Worm (Caenorhabditis elegans): ENCODE results near the gene npp-19.

DNA sequence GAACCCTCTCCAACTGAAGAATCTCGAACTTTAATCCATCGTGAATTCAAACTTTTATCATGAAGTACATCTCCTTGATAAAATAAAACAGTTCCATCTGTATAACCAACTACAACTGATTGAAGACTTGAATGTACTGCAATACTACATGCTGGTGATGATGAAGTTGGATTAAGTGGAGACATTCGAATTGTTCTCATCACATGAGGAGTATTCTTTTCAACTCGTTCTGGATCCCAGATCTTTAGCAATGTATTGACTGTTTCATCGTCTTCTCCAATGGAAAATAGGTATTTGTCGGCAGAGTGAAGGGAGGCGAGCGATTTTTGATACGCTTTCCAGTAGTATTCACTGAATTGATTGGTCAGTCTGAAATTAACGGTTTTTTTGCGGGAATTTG, 5.7 kb downstream of the npp-19 start:
- TF ChIP-seq madf-10 (tag; optimal IDR thresholded peaks at IDR 0.05) (no peak), unc-130 (GFP tag; optimal IDR thresholded peaks at IDR 0.05) (no peak), unc-62 (GFP tag; optimal IDR thresholded peaks at IDR 0.05) (no peak), snpc-4 (GFP tag; optimal IDR thresholded peaks at IDR 0.05) (no peak), snpc-4 (tag; optimal IDR thresholded peaks at IDR 0.05) (no peak), hmg-20 (GFP tag; IDR thresholded peaks at IDR 0.05) (no peak), tbx-9 (tag; optimal IDR thresholded peaks at IDR 0.05; ENCODE audit: borderline replicate concordance) (no peak)

Measured in whole organism, young adult.